Worm (Caenorhabditis elegans): Measurements from ENCODE around the gene C55A6.6.

DNA sequence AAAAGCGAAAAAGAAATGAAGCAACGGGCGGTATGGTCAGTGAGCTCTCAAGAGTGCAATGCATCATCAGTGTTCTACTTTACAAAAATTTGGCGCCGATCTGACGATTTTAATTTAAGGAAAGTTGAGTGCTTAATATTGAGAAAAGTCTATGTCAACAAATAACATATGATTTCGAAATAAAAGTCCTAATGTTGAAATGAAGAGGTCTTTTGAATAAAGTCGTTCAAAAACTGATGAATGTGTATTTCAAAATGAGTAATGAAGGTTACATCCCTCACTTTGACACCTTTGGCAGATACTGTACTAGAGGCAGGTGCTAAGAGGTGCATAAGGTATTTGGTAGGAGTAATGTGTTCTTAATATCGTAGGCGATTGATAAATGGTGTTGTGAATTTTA lies 17.1 kb downstream of the C55A6.6 start:
- TF ChIP-seq nhr-76 (tag; optimal IDR thresholded peaks at IDR 0.05): no peak
- no peak for TF ChIP-seq unc-39 (tag; optimal IDR thresholded peaks at IDR 0.05)
- no peak for TF ChIP-seq mab-5 (tag; optimal IDR thresholded peaks at IDR 0.05)
- no peak for TF ChIP-seq mep-1 (tag; optimal IDR thresholded peaks at IDR 0.05)
- no peak for TF ChIP-seq snpc-4 (tag; optimal IDR thresholded peaks at IDR 0.05)
- no peak for TF ChIP-seq ztf-11 (tag; optimal IDR thresholded peaks at IDR 0.05)
- TF ChIP-seq nhr-237 (tag; optimal IDR thresholded peaks at IDR 0.05): no peak
- TF ChIP-seq unc-62 (GFP tag; optimal IDR thresholded peaks at IDR 0.05): no peak
- no peak for TF ChIP-seq tbx-8 (GFP tag; optimal IDR thresholded peaks at IDR 0.05)
- TF ChIP-seq nhr-12 (tag; optimal IDR thresholded peaks at IDR 0.05): no peak
- TF ChIP-seq lsy-2 (tag; optimal IDR thresholded peaks at IDR 0.05): no peak
- no peak for TF ChIP-seq elt-1 (tag; optimal IDR thresholded peaks at IDR 0.05; ENCODE audit: borderline replicate concordance, insufficient read depth)
- TF ChIP-seq lin-13 (tag; optimal IDR thresholded peaks at IDR 0.05): no peak
